Fruit fly (Drosophila melanogaster) whole organism, pupa: ENCODE data around the gene CG33124.

Experiments used
- CG10348 ChIP-seq: fragments of 200-800 bp; sonication (Bioruptor generic); IDR thresholded peaks from 2 replicates; pipeline ENCODE4 v1.3.6; 2022; ENCODE audit warnings: missing biosample characterization, missing genetic modification characterization
- CG12605 ChIP-seq: fragments of 200-800 bp; sonication (Bioruptor generic); IDR thresholded peaks from 2 replicates; pipeline ENCODE4 v1.3.6; 2022; ENCODE audit warnings: missing biosample characterization, missing genetic modification characterization
- CG13204 ChIP-seq: fragments of 200-800 bp; sonication (Bioruptor generic); optimal IDR thresholded peaks from 2 replicates; lab custom pipeline; 2018; ENCODE audit warnings: missing biosample characterization, mild to moderate bottlenecking, missing genetic modification characterization, moderate library complexity
- CG14655 ChIP-seq: fragments of 200-800 bp; sonication (Bioruptor generic); optimal IDR thresholded peaks from 3 replicates; lab custom pipeline; 2017; ENCODE audit warnings: mild to moderate bottlenecking, missing biosample characterization, missing genetic modification reagents, missing genetic modification characterization
- CG15710 ChIP-seq: fragments of 200-800 bp; sonication (Bioruptor generic); optimal IDR thresholded peaks from 2 replicates; lab custom pipeline; 2018; ENCODE audit warnings: missing biosample characterization, mild to moderate bottlenecking, missing genetic modification characterization, moderate library complexity
- CG17806 ChIP-seq: fragments of 200-800 bp; sonication (Bioruptor generic); optimal IDR thresholded peaks from 2 replicates; lab custom pipeline; 2018; ENCODE audit warnings: missing biosample characterization, mild to moderate bottlenecking, missing genetic modification characterization, moderate library complexity
- CG32121 ChIP-seq: fragments of 200-800 bp; sonication (Bioruptor generic); IDR thresholded peaks from 2 replicates; pipeline ENCODE4 v1.3.6; 2022; ENCODE audit warnings: missing biosample characterization, missing genetic modification characterization
- CG34367 ChIP-seq: fragments of 200-800 bp; sonication (Bioruptor generic); optimal IDR thresholded peaks from 2 replicates; lab custom pipeline; 2018; ENCODE audit warnings: missing biosample characterization, mild to moderate bottlenecking, missing genetic modification characterization
- CG4496 ChIP-seq: fragments of 200-800 bp; sonication (Bioruptor generic); IDR thresholded peaks from 3 replicates; pipeline ENCODE4 v1.3.6; 2022; ENCODE audit warnings: missing biosample characterization, missing genetic modification characterization
- CG8159 ChIP-seq: fragments of 200-800 bp; sonication (Bioruptor generic); optimal IDR thresholded peaks from 3 replicates; lab custom pipeline; 2018; ENCODE audit warnings: missing biosample characterization, mild to moderate bottlenecking, missing genetic modification characterization, moderate library complexity
- CG8301 ChIP-seq: fragments of 200-800 bp; sonication (Bioruptor generic); optimal IDR thresholded peaks from 2 replicates; lab custom pipeline; 2018; ENCODE audit warnings: missing biosample characterization, mild to moderate bottlenecking, missing genetic modification characterization
- CG9948 ChIP-seq: fragments of 200-800 bp; sonication (Bioruptor generic); optimal IDR thresholded peaks from 2 replicates; lab custom pipeline; 2018; ENCODE audit warnings: missing biosample characterization, mild to moderate bottlenecking, missing genetic modification characterization, moderate library complexity
- D1 ChIP-seq: fragments of 200-800 bp; sonication (Bioruptor generic); optimal IDR thresholded peaks from 2 replicates; lab custom pipeline; 2018; ENCODE audit warnings: missing biosample characterization, mild to moderate bottlenecking, missing genetic modification characterization, moderate library complexity
- EcR ChIP-seq: fragments of 200-800 bp; sonication (Bioruptor generic); optimal IDR thresholded peaks from 3 replicates; lab custom pipeline; 2019; ENCODE audit warnings: missing biosample characterization, missing genetic modification characterization, mild to moderate bottlenecking, moderate library complexity, missing genetic modification reagents
- Ets98B ChIP-seq: fragments of 200-800 bp; sonication (Bioruptor generic); IDR thresholded peaks from 2 replicates; pipeline ENCODE4 v1.3.6; 2022; ENCODE audit warnings: missing biosample characterization, missing genetic modification characterization
- Pif1A ChIP-seq: fragments of 200-800 bp; sonication (Bioruptor generic); optimal IDR thresholded peaks from 3 replicates; lab custom pipeline; 2016; ENCODE audit warnings: missing biosample characterization, missing genetic modification characterization
- Pif1B ChIP-seq: fragments of 200-800 bp; sonication (Bioruptor generic); optimal IDR thresholded peaks from 3 replicates; lab custom pipeline; 2016; ENCODE audit warnings: missing biosample characterization, missing genetic modification characterization
- Snoo ChIP-seq: fragments of 200-800 bp; sonication (Bioruptor generic); optimal IDR thresholded peaks from 3 replicates; lab custom pipeline; 2017; ENCODE audit warnings: missing biosample characterization, mild to moderate bottlenecking, missing genetic modification characterization, inconsistent platforms
- fd96Ca ChIP-seq: fragments of 200-800 bp; sonication (Bioruptor generic); IDR thresholded peaks from 3 replicates; pipeline ENCODE4 v1.3.6; 2022; ENCODE audit warnings: missing biosample characterization, missing genetic modification characterization
- gl ChIP-seq: fragments of 200-800 bp; sonication (Bioruptor generic); optimal IDR thresholded peaks from 2 replicates; lab custom pipeline; 2018; ENCODE audit warnings: missing biosample characterization, mild to moderate bottlenecking, missing genetic modification characterization
- rn ChIP-seq: fragments of 200-800 bp; sonication (Bioruptor generic); IDR thresholded peaks from 2 replicates; pipeline ENCODE4 v1.3.6; 2022; ENCODE audit warnings: missing biosample characterization, missing genetic modification characterization

The CG33124 gene

dm6 chr2L:2196590-2197474 lies 12.1 kb downstream of the CG33124 start:
- TF ChIP-seq Pif1B (GFP tag; lab: Kevin White, UChicago) (peak; percentile 47), CG4496 (no peak), CG14655 (GFP tag; lab: Kevin White, UChicago) (peak; percentile 81), gl (tag; lab: Kevin White, UChicago) (peak; percentile 30), EcR (GFP tag; lab: Kevin White, UChicago) (peak; percentile 100), CG34367 (tag; lab: Kevin White, UChicago) (no peak), Snoo (tag; lab: Kevin White, UChicago) (peak; percentile 34), Ets98B (GFP tag; lab: Robert Waterston, UW) (no peak), CG32121 (GFP tag; lab: Robert Waterston, UW) (no peak), CG8301 (peak; percentile 65), CG15710 (tag; lab: Kevin White, UChicago) (peak; percentile 12), Pif1A (peak; percentile 58), CG12605 (GFP tag; lab: Robert Waterston, UW) (no peak), CG9948 (tag; lab: Kevin White, UChicago) (peak; percentile 36), D1 (no peak), CG10348 (GFP tag; lab: Robert Waterston, UW) (no peak), rn (no peak), CG13204 (GFP tag; lab: Kevin White, UChicago) (peak; percentile 56), fd96Ca (GFP tag; lab: Robert Waterston, UW) (no peak), CG8159 (peak; percentile 37), CG17806 (peak; percentile 27)
- TF ChIP-seq, all 21 proteins: peak for 12

- TF ChIP-seq CG14655 (GFP tag; lab: Kevin White, UChicago) = no peak
- no peak for TF ChIP-seq fd96Ca (GFP tag; lab: Robert Waterston, UW)
- TF ChIP-seq, all 21 proteins: peak for 0
These were observed 13.6 kb downstream of the CG33124 start for dm6 chr2L:2195328-2195727.

dm6 chr2L:2194305-2194828 lies 14.5 kb downstream of the CG33124 start:
- no peak for TF ChIP-seq CG9948 (tag; lab: Kevin White, UChicago)
- no peak for TF ChIP-seq CG10348 (GFP tag; lab: Robert Waterston, UW)
- peak; percentile 42 for TF ChIP-seq EcR (GFP tag; lab: Kevin White, UChicago)
- TF ChIP-seq CG34367 (tag; lab: Kevin White, UChicago) = no peak

dm6 chr2L:2193357-2193780 lies 15.5 kb downstream of the CG33124 start:
- TF ChIP-seq Snoo (tag; lab: Kevin White, UChicago) (peak; percentile 81), Pif1A (peak; percentile 28), CG14655 (GFP tag; lab: Kevin White, UChicago) (peak; percentile 32), rn (no peak), CG8301 (peak; percentile 35), CG34367 (tag; lab: Kevin White, UChicago) (peak; percentile 12), EcR (GFP tag; lab: Kevin White, UChicago) (peak; percentile 87), CG10348 (GFP tag; lab: Robert Waterston, UW) (no peak), CG4496 (no peak), CG15710 (tag; lab: Kevin White, UChicago) (peak; percentile 27), CG32121 (GFP tag; lab: Robert Waterston, UW) (no peak), CG12605 (GFP tag; lab: Robert Waterston, UW) (no peak), D1 (no peak), CG17806 (peak; percentile 32), Pif1B (GFP tag; lab: Kevin White, UChicago) (peak; percentile 33), CG9948 (tag; lab: Kevin White, UChicago) (no peak), Ets98B (GFP tag; lab: Robert Waterston, UW) (no peak), CG8159 (peak; percentile 45), fd96Ca (GFP tag; lab: Robert Waterston, UW) (no peak), gl (tag; lab: Kevin White, UChicago) (peak; percentile 65), CG13204 (GFP tag; lab: Kevin White, UChicago) (peak; percentile 41)
- TF ChIP-seq, all 21 proteins: peak for 12

- TF ChIP-seq CG15710 (tag; lab: Kevin White, UChicago) (no peak), EcR (GFP tag; lab: Kevin White, UChicago) (no peak), CG13204 (GFP tag; lab: Kevin White, UChicago) (no peak), CG12605 (GFP tag; lab: Robert Waterston, UW) (no peak), fd96Ca (GFP tag; lab: Robert Waterston, UW) (no peak), rn (no peak), Ets98B (GFP tag; lab: Robert Waterston, UW) (no peak), Pif1A (no peak), CG34367 (tag; lab: Kevin White, UChicago) (no peak), Snoo (tag; lab: Kevin White, UChicago) (no peak), CG8159 (no peak), CG4496 (no peak), CG10348 (GFP tag; lab: Robert Waterston, UW) (no peak), CG14655 (GFP tag; lab: Kevin White, UChicago) (no peak)
These were observed 16.7 kb downstream of the CG33124 start, which contains the start of gene CG10874 for dm6 chr2L:2192123-2192601. TSS of gene CG10874 (minus strand) at chr2L:2192386.
